Fruit fly (Drosophila melanogaster): Measurements from ENCODE around the gene NijC.

DNA sequence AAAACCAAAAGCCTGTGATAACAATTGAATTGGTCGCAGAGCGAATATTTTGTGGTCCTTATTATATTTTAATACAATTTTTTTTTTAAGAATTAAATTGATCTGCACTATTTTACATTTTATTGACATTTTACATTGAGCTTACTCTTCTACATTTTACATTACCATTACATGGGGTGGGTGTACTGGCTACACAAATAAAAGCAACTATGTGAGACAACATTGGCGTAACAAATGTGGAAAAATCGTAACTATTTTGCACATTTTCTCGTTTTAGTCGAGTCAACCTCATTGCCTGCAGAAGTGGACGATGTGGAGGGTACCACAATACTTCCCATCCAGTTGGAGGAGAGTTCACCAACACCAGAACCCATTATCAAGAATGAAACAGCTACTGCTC lies 44.4 kb upstream of the NijC start:
- TF ChIP-seq CG6163 (GFP tag; IDR thresholded peaks at IDR 0.05) (no peak), CG31627 (GFP tag; optimal IDR thresholded peaks at IDR 0.05) (no peak), CG34406 (GFP tag; optimal IDR thresholded peaks at IDR 0.05) (no peak), CG16779 (tag; optimal IDR thresholded peaks at IDR 0.05) (no peak), Ets21C (GFP tag; optimal IDR thresholded peaks at IDR 0.05) (no peak)

All from whole organism, prepupa.